Fruit fly (Drosophila melanogaster): ENCODE data around the gene CG11786.

- TF ChIP-seq spab (GFP tag; optimal IDR thresholded peaks at IDR 0.05) (no peak), achi (GFP tag; optimal IDR thresholded peaks at IDR 0.05) (no peak), Sox102F (GFP tag; optimal IDR thresholded peaks at IDR 0.05) (no peak), Gug (GFP tag; IDR thresholded peaks at IDR 0.05) (no peak), vri (GFP tag; optimal IDR thresholded peaks at IDR 0.05) (no peak), Eip93F (GFP tag; optimal IDR thresholded peaks at IDR 0.05) (no peak), Ets96B (tag; optimal IDR thresholded peaks at IDR 0.05) (no peak), CG3032 (tag; optimal IDR thresholded peaks at IDR 0.05) (no peak), Sox15 (GFP tag; optimal IDR thresholded peaks at IDR 0.05) (no peak)
Observed at dm6 chr3R:25080446-25080845, 34.3 kb downstream of the CG11786 start.
